Fruit fly (Drosophila melanogaster): ENCODE data around the gene RecQ4.

The RecQ4 gene

DNA sequence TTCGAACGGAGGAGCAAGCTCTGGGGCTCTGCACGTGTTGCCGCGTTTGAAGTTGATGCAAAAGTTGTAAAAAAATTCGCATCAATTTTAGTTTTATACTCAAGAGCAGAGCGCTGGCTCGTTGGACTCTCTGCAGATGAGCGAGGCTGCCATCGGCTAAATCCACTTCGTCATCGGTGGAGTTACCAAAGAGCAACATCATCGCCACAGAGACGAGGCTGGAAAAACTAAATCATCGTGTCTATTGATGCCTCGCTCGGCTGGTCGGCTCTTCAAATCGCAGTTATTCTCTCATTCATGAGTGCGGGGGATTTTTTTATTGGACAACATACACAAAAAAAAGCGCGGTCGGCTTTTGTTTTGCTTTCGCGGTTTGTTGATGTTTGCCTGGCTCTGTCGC, 10.3 kb downstream of the RecQ4 start, which contains the start of gene CG13675:
Gene CG13675 (minus strand): TSS at position 83 of the 400 bp plus-strand sequence.
- TF ChIP-seq Tbp (GFP tag; optimal IDR thresholded peaks at IDR 0.05) = no peak
- TF ChIP-seq Asciz (GFP tag; optimal IDR thresholded peaks at IDR 0.05) = no peak
- no peak for TF ChIP-seq nmo (GFP tag; optimal IDR thresholded peaks at IDR 0.05)
- no peak for TF ChIP-seq Poxn (GFP tag; IDR thresholded peaks at IDR 0.05)
- TF ChIP-seq ato (GFP tag; IDR thresholded peaks at IDR 0.05; ENCODE audit: partially characterized antibody) = no peak
- no peak for TF ChIP-seq oc (tag; optimal IDR thresholded peaks at IDR 0.05)
- peak; percentile 67 for TF ChIP-seq Deaf1 (tag; optimal IDR thresholded peaks at IDR 0.05)
- TF ChIP-seq tup (GFP tag; optimal IDR thresholded peaks at IDR 0.05) = no peak
- no peak for TF ChIP-seq bigmax (GFP tag; optimal IDR thresholded peaks at IDR 0.05)
- no peak for TF ChIP-seq CG5180 (GFP tag; optimal IDR thresholded peaks at IDR 0.05)
- TF ChIP-seq CG1832 (GFP tag; optimal IDR thresholded peaks at IDR 0.05) = no peak
- no peak for TF ChIP-seq CG8924 (tag; optimal IDR thresholded peaks at IDR 0.05)
- peak; percentile 21 for TF ChIP-seq sens (GFP tag)
- 0 out of 4 replicates have a peak, but pooled peaks have one; percentile 50 for TF ChIP-seq chinmo (GFP tag; IDR thresholded peaks at IDR 0.05; ENCODE audit: partially characterized antibody)
- no peak for TF ChIP-seq danr (GFP tag; IDR thresholded peaks at IDR 0.05)
- no peak for TF ChIP-seq cato (GFP tag; optimal IDR thresholded peaks at IDR 0.05; ENCODE audit: borderline replicate concordance)
- no peak for TF ChIP-seq zfh1 (GFP tag; IDR thresholded peaks at IDR 0.05)
- TF ChIP-seq crol (GFP tag; IDR thresholded peaks at IDR 0.05) = no peak
- no peak for TF ChIP-seq dmrt99B (tag; optimal IDR thresholded peaks at IDR 0.05)
- TF ChIP-seq CG17912 (GFP tag; optimal IDR thresholded peaks at IDR 0.05) = no peak
- TF ChIP-seq fd3F (GFP tag; optimal IDR thresholded peaks at IDR 0.05) = no peak
- TF ChIP-seq en (GFP tag; optimal IDR thresholded peaks at IDR 0.05) = no peak
- TF ChIP-seq CG33213 (GFP tag; optimal IDR thresholded peaks at IDR 0.05) = no peak

DNA sequence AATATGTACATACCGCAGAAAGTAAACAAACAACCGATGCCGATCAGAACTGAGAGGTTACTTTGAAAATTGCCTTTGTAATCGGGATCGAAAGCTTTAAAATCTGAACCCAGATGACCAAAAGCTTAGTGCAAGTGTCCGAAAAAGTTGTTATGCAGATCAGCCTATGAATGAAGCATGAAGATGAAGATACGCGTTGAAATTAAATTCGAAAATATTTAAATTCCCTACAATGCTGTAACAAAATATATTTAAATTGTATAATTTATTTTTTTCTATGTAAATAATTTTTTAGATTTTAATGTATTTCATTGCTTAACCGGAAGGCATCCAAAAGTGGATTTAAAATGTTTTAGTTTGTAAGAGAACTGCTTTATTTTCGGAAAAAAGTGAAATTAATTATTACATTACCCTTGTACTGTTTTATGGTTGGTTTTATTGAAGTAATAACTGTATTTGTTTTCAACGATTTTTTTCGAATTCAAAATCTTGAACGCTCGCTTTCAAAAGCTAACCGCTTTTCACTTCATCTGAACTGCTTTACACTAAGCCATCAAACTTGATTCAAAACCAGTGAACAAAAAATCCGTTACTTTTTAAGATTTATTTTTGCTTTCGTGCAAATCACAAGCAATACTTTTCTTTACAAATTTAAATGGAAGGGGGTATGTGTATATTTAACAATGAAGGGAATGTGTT, 15.9 kb downstream of the RecQ4 start, which contains the start of gene CG43886:
Gene CG43886 (minus strand): TSS at position 51 of the 699 bp plus-strand sequence.
- TF ChIP-seq Ets65A (GFP tag) (peak; percentile 72), NC2β (GFP tag; optimal IDR thresholded peaks at IDR 0.05) (no peak), Myb (GFP tag; optimal IDR thresholded peaks at IDR 0.05) (peak; percentile 99), CG31365 (tag; optimal IDR thresholded peaks at IDR 0.05) (peak; percentile 88), CG9727 (GFP tag; optimal IDR thresholded peaks at IDR 0.05) (no peak), Kr (GFP tag; optimal IDR thresholded peaks at IDR 0.05) (no peak), CG17385 (GFP tag; optimal IDR thresholded peaks at IDR 0.05) (no peak), CG18011 (GFP tag; optimal IDR thresholded peaks at IDR 0.05) (peak; percentile 96), CG32767 (GFP tag; IDR thresholded peaks at IDR 0.05) (no peak), Abd-B (GFP tag; optimal IDR thresholded peaks at IDR 0.05) (peak; percentile 60), tup (GFP tag; optimal IDR thresholded peaks at IDR 0.05) (no peak), CG3995 (GFP tag; optimal IDR thresholded peaks at IDR 0.05) (peak; percentile 6), crp (GFP tag; optimal IDR thresholded peaks at IDR 0.05) (peak in 1 of 2 experiments; percentile 8), Dp (GFP tag; optimal IDR thresholded peaks at IDR 0.05) (peak; percentile 41), CoRest (tag; optimal IDR thresholded peaks at IDR 0.05) (peak; percentile 21), pzg (GFP tag; optimal IDR thresholded peaks at IDR 0.05) (peak; percentile 21), vvl (GFP tag; IDR thresholded peaks at IDR 0.05) (peak; percentile 49; the same call in 1 of the 2 replicates)
